Fruit fly (Drosophila melanogaster): Measurements from ENCODE around the gene srw.
A peak's percentile ranks its signal among the peaks of the same experiment; 100 is the strongest.

The srw gene

DNA sequence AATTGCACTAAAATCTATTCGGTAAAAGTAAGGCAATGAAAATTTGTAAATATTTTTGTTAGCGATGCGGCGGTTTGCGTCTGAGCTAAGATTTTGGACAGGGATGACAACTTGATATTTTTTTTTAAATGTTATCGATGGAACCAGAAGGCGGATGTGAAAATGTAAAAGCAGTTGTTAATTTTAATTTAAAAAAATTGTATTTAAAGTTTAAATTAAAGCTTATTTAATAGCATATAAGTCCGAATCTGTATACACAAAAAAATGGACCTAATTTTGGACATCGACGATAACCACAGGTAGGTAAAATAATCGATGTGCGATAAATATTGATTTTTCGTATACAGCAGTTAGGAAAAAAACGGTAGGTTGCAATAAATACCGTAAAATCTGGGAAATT, 20.9 kb downstream of the srw start, which contains the start of the genes CG11586 and VhaM9.7-a (continued):
- no peak for TF ChIP-seq Adf1 (GFP tag; IDR thresholded peaks at IDR 0.05)
- no peak for TF ChIP-seq CG6683 (GFP tag; optimal IDR thresholded peaks at IDR 0.05)
- TF ChIP-seq CG31441 (GFP tag; IDR thresholded peaks at IDR 0.05), result 0 out of 2 replicates have a peak, but pooled peaks have one; percentile 22
- peak; percentile 24 for TF ChIP-seq Blimp-1 (GFP tag; optimal IDR thresholded peaks at IDR 0.05)
- peak; percentile 1 for TF ChIP-seq dm (GFP tag; optimal IDR thresholded peaks at IDR 0.05)
- no peak for TF ChIP-seq Fer3 (tag; optimal IDR thresholded peaks at IDR 0.05)
- TF ChIP-seq E2f2 (GFP tag; IDR thresholded peaks at IDR 0.05), result peak; percentile 60
- TF ChIP-seq disco-r (GFP tag; optimal IDR thresholded peaks at IDR 0.05), result no peak
- TF ChIP-seq vvl (GFP tag; IDR thresholded peaks at IDR 0.05), result no peak
- peak; percentile 100 for TF ChIP-seq onecut (GFP tag; IDR thresholded peaks at IDR 0.05)
- TF ChIP-seq slbo (GFP tag; IDR thresholded peaks at IDR 0.05), result no peak
- no peak for TF ChIP-seq CG18476 (GFP tag; optimal IDR thresholded peaks at IDR 0.05)
- no peak for TF ChIP-seq Nf-YA (GFP tag; IDR thresholded peaks at IDR 0.05)
- TF ChIP-seq CG4820 (GFP tag; optimal IDR thresholded peaks at IDR 0.05), result no peak
- no peak for TF ChIP-seq Gsc (GFP tag; IDR thresholded peaks at IDR 0.05)
- no peak for TF ChIP-seq CG6813 (GFP tag; optimal IDR thresholded peaks at IDR 0.05)
- no peak for TF ChIP-seq schlank (tag; optimal IDR thresholded peaks at IDR 0.05)
- no peak for TF ChIP-seq sisA (GFP tag; IDR thresholded peaks at IDR 0.05)
- peak; percentile 78 for TF ChIP-seq Dll (GFP tag; IDR thresholded peaks at IDR 0.05; ENCODE audit: partially characterized antibody)
- no peak for TF ChIP-seq CG3838 (GFP tag; optimal IDR thresholded peaks at IDR 0.05)
- no peak for TF ChIP-seq Usf (GFP tag; optimal IDR thresholded peaks at IDR 0.05)
- TF ChIP-seq br (optimal IDR thresholded peaks at IDR 0.05), result no peak
- no peak for TF ChIP-seq vfl (GFP tag; optimal IDR thresholded peaks at IDR 0.05)
- no peak for TF ChIP-seq H2.0 (GFP tag; IDR thresholded peaks at IDR 0.05)
- TF ChIP-seq Optix (GFP tag; IDR thresholded peaks at IDR 0.05), result no peak
- TF ChIP-seq ems (GFP tag; optimal IDR thresholded peaks at IDR 0.05), result no peak
- no peak for TF ChIP-seq Lim3 (GFP tag; IDR thresholded peaks at IDR 0.05)
- TF ChIP-seq Dbx (GFP tag; IDR thresholded peaks at IDR 0.05), result no peak
- peak; percentile 55 for TF ChIP-seq Med (GFP tag)
- TF ChIP-seq CG3847 (GFP tag; IDR thresholded peaks at IDR 0.05), result no peak
- no peak for TF ChIP-seq Elba2 (GFP tag; optimal IDR thresholded peaks at IDR 0.05)
- TF ChIP-seq org-1 (GFP tag; optimal IDR thresholded peaks at IDR 0.05), result no peak
- peak; percentile 50 for TF ChIP-seq nmo (GFP tag; optimal IDR thresholded peaks at IDR 0.05)
- no peak for TF ChIP-seq wek (GFP tag; optimal IDR thresholded peaks at IDR 0.05)
- TF ChIP-seq tgo (GFP tag; IDR thresholded peaks at IDR 0.05), result no peak
- peak; percentile 84 for TF ChIP-seq YL-1 (GFP tag; optimal IDR thresholded peaks at IDR 0.05)
- TF ChIP-seq CG11398 (GFP tag; optimal IDR thresholded peaks at IDR 0.05), result no peak
- peak; percentile 41 for TF ChIP-seq CG13624 (GFP tag; optimal IDR thresholded peaks at IDR 0.05)
- no peak for TF ChIP-seq run (tag; optimal IDR thresholded peaks at IDR 0.05)
- TF ChIP-seq ci (GFP tag; IDR thresholded peaks at IDR 0.05), result no peak
- TF ChIP-seq Nf-YB (GFP tag; optimal IDR thresholded peaks at IDR 0.05), result no peak
- no peak for TF ChIP-seq CG7556 (GFP tag; optimal IDR thresholded peaks at IDR 0.05)
- TF ChIP-seq scrt (GFP tag; optimal IDR thresholded peaks at IDR 0.05), result no peak
- TF ChIP-seq phol (tag; optimal IDR thresholded peaks at IDR 0.05), result peak; percentile 55
- TF ChIP-seq trem (tag; optimal IDR thresholded peaks at IDR 0.05), result peak; percentile 99
- no peak for TF ChIP-seq mirr (GFP tag; optimal IDR thresholded peaks at IDR 0.05)
- no peak; the same call in 2 of the 3 replicates for TF ChIP-seq Aef1 (GFP tag; IDR thresholded peaks at IDR 0.05)
- TF ChIP-seq Ets65A (GFP tag), result peak; percentile 82
- TF ChIP-seq bsh (GFP tag; optimal IDR thresholded peaks at IDR 0.05), result no peak
- no peak for TF ChIP-seq repo (GFP tag; optimal IDR thresholded peaks at IDR 0.05)
- no peak for TF ChIP-seq CG1529 (GFP tag; optimal IDR thresholded peaks at IDR 0.05)
- no peak for TF ChIP-seq CG13123 (GFP tag; optimal IDR thresholded peaks at IDR 0.05)
- no peak for TF ChIP-seq CG12299 (tag; optimal IDR thresholded peaks at IDR 0.05)
